Worm (Caenorhabditis elegans): Measurements from ENCODE around the gene fbxb-30.

DNA sequence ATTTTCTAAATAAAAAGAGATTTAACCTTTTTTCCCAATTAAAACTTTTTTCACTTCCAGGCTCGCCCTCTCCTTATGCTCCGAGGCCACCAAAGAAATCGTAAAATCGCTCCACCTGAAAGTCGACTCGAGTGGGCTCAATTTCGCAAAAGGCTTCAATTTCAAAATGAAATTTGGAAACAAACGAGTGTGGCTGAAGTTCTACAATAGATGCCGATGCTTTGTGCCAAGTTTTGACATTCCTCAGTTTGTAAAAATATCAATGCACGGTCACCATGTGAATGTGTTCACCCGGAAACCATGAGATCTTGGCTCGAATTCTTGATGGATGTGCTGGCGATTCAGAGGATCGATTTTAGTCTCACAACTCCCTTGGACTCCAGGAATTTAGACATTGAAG lies 25.4 kb upstream of the fbxb-30 start, which contains the start of gene M01D1.12:
- TF ChIP-seq sea-1 (GFP tag; conservative IDR thresholded peaks at IDR 0.05) (no peak), ama-1 (optimal IDR thresholded peaks at IDR 0.05) (no peak), flt-1 (GFP tag; IDR thresholded peaks at IDR 0.05) (no peak)
